Worm (Caenorhabditis elegans) whole organism, L3 larva: Measurements from ENCODE around the gene Y75B8A.13.

Experiments used
- R02D3.7 ChIP-seq: fragments of 150-350 bp; optimal IDR thresholded peaks from 2 replicates; lab custom pipeline; 2014; ENCODE audit warnings: missing biosample characterization, missing genetic modification characterization
- ceh-16 ChIP-seq: sonication (generic microtip); optimal IDR thresholded peaks from 2 replicates; lab custom pipeline; 2017; ENCODE audit warnings: missing biosample characterization, missing genetic modification characterization
- ceh-82 ChIP-seq: fragments of 150-350 bp; optimal IDR thresholded peaks from 2 replicates; lab custom pipeline; 2014; ENCODE audit warnings: missing biosample characterization, missing genetic modification characterization
- daf-12 ChIP-seq: fragments of 150-350 bp; optimal IDR thresholded peaks from 2 replicates; lab custom pipeline; 2014; ENCODE audit warnings: missing biosample characterization, missing genetic modification reagents, missing genetic modification characterization
- egl-5 ChIP-seq: fragments of 150-350 bp; optimal IDR thresholded peaks from 2 replicates; lab custom pipeline; 2017; ENCODE audit warnings: missing biosample characterization, missing genetic modification reagents, missing genetic modification characterization, inconsistent platforms
- elt-1 ChIP-seq: fragments of 150-350 bp; optimal IDR thresholded peaks from 2 replicates; lab custom pipeline; 2014; ENCODE audit warnings: missing biosample characterization, missing genetic modification characterization
- elt-3 ChIP-seq, 3 experiments: fragments of 150-350 bp in 1 of 3; sonication (generic microtip) in 2 of 3; optimal IDR thresholded peaks; 2 replicates in 2 of 3; 4 replicates in 1 of 3; lab custom pipeline; 2014 to 2017; ENCODE audit warnings: missing biosample characterization in 3 of 3, missing genetic modification characterization in 3 of 3
- eor-1 ChIP-seq, 2 experiments: fragments of 150-350 bp; optimal IDR thresholded peaks; 2 replicates each; lab custom pipeline; 2014 to 2018; ENCODE audit warnings: missing biosample characterization in 2 of 2, missing genetic modification characterization in 2 of 2
- fkh-10 ChIP-seq: sonication (generic microtip); optimal IDR thresholded peaks from 2 replicates; lab custom pipeline; 2017; ENCODE audit warnings: missing biosample characterization, missing genetic modification reagents, missing genetic modification characterization
- fkh-2 ChIP-seq: fragments of 150-350 bp; optimal IDR thresholded peaks from 2 replicates; lab custom pipeline; 2014; ENCODE audit warnings: missing biosample characterization, missing genetic modification reagents, missing genetic modification characterization
- fos-1 ChIP-seq: fragments of 150-350 bp; optimal IDR thresholded peaks from 2 replicates; lab custom pipeline; 2014; ENCODE audit warnings: missing biosample characterization, missing genetic modification characterization
- hmg-11 ChIP-seq: sonication (generic microtip); optimal IDR thresholded peaks from 2 replicates; lab custom pipeline; 2016; ENCODE audit warnings: missing genetic modification characterization, missing compliant biosample characterization
- lin-15B ChIP-seq: fragments of 150-350 bp; optimal IDR thresholded peaks from 2 replicates; lab custom pipeline; 2014; ENCODE audit warnings: missing biosample characterization, missing genetic modification characterization
- lin-39 ChIP-seq: fragments of 150-350 bp; optimal IDR thresholded peaks from 2 replicates; lab custom pipeline; 2018; ENCODE audit warnings: missing biosample characterization, missing genetic modification reagents, missing genetic modification characterization
- lsy-12 ChIP-seq: sonication (generic microtip); optimal IDR thresholded peaks from 2 replicates; lab custom pipeline; 2016; ENCODE audit warnings: mild to moderate bottlenecking, missing genetic modification characterization, missing compliant biosample characterization
- mml-1 ChIP-seq: fragments of 150-350 bp; sonication (generic microtip); optimal IDR thresholded peaks from 3 replicates; lab custom pipeline; 2014; ENCODE audit warnings: missing biosample characterization, missing genetic modification characterization
- nfya-1 ChIP-seq: sonication (generic microtip); optimal IDR thresholded peaks from 2 replicates; lab custom pipeline; 2017; ENCODE audit warnings: missing genetic modification characterization, mild to moderate bottlenecking, missing compliant biosample characterization, antibody characterized with exemption, moderate library complexity; ENCODE audit not compliant: insufficient read depth
- nhr-11 ChIP-seq: fragments of 150-350 bp; optimal IDR thresholded peaks from 2 replicates; lab custom pipeline; 2014; ENCODE audit warnings: missing biosample characterization, missing genetic modification characterization
- nhr-12 ChIP-seq: fragments of 150-350 bp; optimal IDR thresholded peaks from 2 replicates; lab custom pipeline; 2014; ENCODE audit warnings: missing biosample characterization, missing genetic modification characterization
- nhr-23 ChIP-seq: fragments of 150-350 bp; optimal IDR thresholded peaks from 2 replicates; lab custom pipeline; 2014; ENCODE audit warnings: missing biosample characterization, missing genetic modification reagents, missing genetic modification characterization
- nhr-25 ChIP-seq: sonication (generic microtip); optimal IDR thresholded peaks from 2 replicates; lab custom pipeline; 2017; ENCODE audit warnings: missing biosample characterization, missing genetic modification characterization
- nhr-28 ChIP-seq: fragments of 150-350 bp; optimal IDR thresholded peaks from 2 replicates; lab custom pipeline; 2014; ENCODE audit warnings: missing biosample characterization, missing genetic modification characterization
- nhr-43 ChIP-seq: sonication (generic microtip); optimal IDR thresholded peaks from 2 replicates; lab custom pipeline; 2016; ENCODE audit warnings: mild to moderate bottlenecking, missing genetic modification characterization, missing compliant biosample characterization; ENCODE audit not compliant: poor library complexity, severe bottlenecking
- nhr-76 ChIP-seq: fragments of 150-350 bp; sonication (generic microtip); optimal IDR thresholded peaks from 5 replicates; lab custom pipeline; 2014; ENCODE audit warnings: missing biosample characterization, missing genetic modification characterization
- nhr-77 ChIP-seq: fragments of 150-350 bp; optimal IDR thresholded peaks from 2 replicates; lab custom pipeline; 2014; ENCODE audit warnings: missing biosample characterization, missing genetic modification characterization
- pha-4 ChIP-seq: fragments of 150-350 bp; optimal IDR thresholded peaks from 2 replicates; lab custom pipeline; 2014; ENCODE audit warnings: missing biosample characterization, missing genetic modification reagents, missing genetic modification characterization
- tbx-2 ChIP-seq: sonication (generic microtip); optimal IDR thresholded peaks from 2 replicates; lab custom pipeline; 2016; ENCODE audit warnings: mild to moderate bottlenecking, missing genetic modification characterization, missing compliant biosample characterization
- unc-39 ChIP-seq: sonication (generic microtip); optimal IDR thresholded peaks from 4 replicates; lab custom pipeline; 2017; ENCODE audit warnings: missing biosample characterization, missing genetic modification characterization
- unc-62 ChIP-seq: fragments of 150-350 bp; sonication (generic microtip); optimal IDR thresholded peaks from 4 replicates; lab custom pipeline; 2014; ENCODE audit warnings: missing biosample characterization, missing genetic modification reagents, missing genetic modification characterization
- zag-1 ChIP-seq: fragments of 150-350 bp; optimal IDR thresholded peaks from 2 replicates; lab custom pipeline; 2014; ENCODE audit warnings: missing biosample characterization, missing genetic modification characterization
- ztf-11 ChIP-seq: fragments of 150-350 bp; optimal IDR thresholded peaks from 2 replicates; lab custom pipeline; 2014; ENCODE audit warnings: missing biosample characterization, missing genetic modification characterization
- ztf-4 ChIP-seq: fragments of 150-350 bp; optimal IDR thresholded peaks from 2 replicates; lab custom pipeline; 2014; ENCODE audit warnings: missing biosample characterization, missing genetic modification characterization

The Y75B8A.13 gene

ce11 chrIII:12218633-12219097, 3.2 kb upstream of the Y75B8A.13 start, which contains the start of the genes gex-4 and gphr-1:
gex-4 (minus strand) TSS chrIII:12218634.
gphr-1 (plus strand) TSS chrIII:12219047.
- TF ChIP-seq nhr-76 (tag; lab: Kevin White, UChicago) (no peak), nhr-23 (tag; lab: Kevin White, UChicago) (peak; percentile 20), lin-15B (tag; lab: Kevin White, UChicago) (peak; percentile 85), pha-4 (tag; lab: Kevin White, UChicago) (peak; percentile 77), nfya-1 (tag; lab: Kevin White, UChicago) (peak; percentile 63), egl-5 (tag; lab: Kevin White, UChicago) (peak; percentile 25)
- TF ChIP-seq, all 47 proteins: peak for 5

ce11 chrIII:12218078-12218477, 2.6 kb upstream of the Y75B8A.13 start:
- TF ChIP-seq nhr-25 (tag; lab: Kevin White, UChicago) (no peak), fkh-2 (no peak), nhr-23 (tag; lab: Kevin White, UChicago) (no peak), pha-4 (tag; lab: Kevin White, UChicago) (no peak), nhr-28 (tag; lab: Kevin White, UChicago) (no peak)

- TF ChIP-seq egl-5 (tag; lab: Kevin White, UChicago): no peak
- no peak for TF ChIP-seq daf-12 (tag; lab: Kevin White, UChicago)
- no peak for TF ChIP-seq R02D3.7 (tag; lab: Kevin White, UChicago)
- TF ChIP-seq fkh-10 (GFP tag; lab: Kevin White, UChicago): no peak
- no peak for TF ChIP-seq unc-39
- TF ChIP-seq tbx-2 (tag; lab: Kevin White, UChicago): no peak
- TF ChIP-seq fkh-2: no peak
- no peak for TF ChIP-seq unc-62 (GFP tag; lab: Kevin White, UChicago)
- no peak for TF ChIP-seq fos-1 (tag; lab: Kevin White, UChicago)
- no peak for TF ChIP-seq zag-1 (tag; lab: Kevin White, UChicago)
- TF ChIP-seq nhr-12 (tag; lab: Kevin White, UChicago): no peak
- no peak for TF ChIP-seq lsy-12 (tag; lab: Kevin White, UChicago)
Observed at ce11 chrIII:12207574-12207973, 7.9 kb downstream of the Y75B8A.13 start.

ce11 chrIII:12205271-12205670, 10.2 kb downstream of the Y75B8A.13 start:
- TF ChIP-seq ztf-4 (tag; lab: Kevin White, UChicago): no peak
- no peak for TF ChIP-seq fkh-2
- no peak for TF ChIP-seq nhr-28 (tag; lab: Kevin White, UChicago)
- TF ChIP-seq lsy-12 (tag; lab: Kevin White, UChicago): no peak
- no peak for TF ChIP-seq nhr-77 (tag; lab: Kevin White, UChicago)
- no peak for TF ChIP-seq ceh-82 (tag; lab: Kevin White, UChicago)
- TF ChIP-seq ztf-11 (tag; lab: Kevin White, UChicago): no peak
- TF ChIP-seq nhr-12 (tag; lab: Kevin White, UChicago): no peak
- no peak for TF ChIP-seq elt-3 (tag; optimal IDR thresholded peaks at IDR 0.05; lab: Kevin White, UChicago)
- TF ChIP-seq ceh-16: no peak
- no peak for TF ChIP-seq hmg-11
- TF ChIP-seq fkh-10 (GFP tag; lab: Kevin White, UChicago): no peak
- no peak for TF ChIP-seq eor-1 (tag; optimal IDR thresholded peaks at IDR 0.05; lab: Kevin White, UChicago)
- no peak for TF ChIP-seq nhr-23 (tag; lab: Kevin White, UChicago)
- TF ChIP-seq elt-1 (tag; lab: Kevin White, UChicago): no peak
- no peak for TF ChIP-seq nhr-25 (tag; lab: Kevin White, UChicago)
- TF ChIP-seq nfya-1 (tag; lab: Kevin White, UChicago): no peak

- TF ChIP-seq nhr-43 (tag; lab: Kevin White, UChicago): no peak
- TF ChIP-seq mml-1 (tag; lab: Kevin White, UChicago): no peak
- TF ChIP-seq nhr-11 (tag; lab: Kevin White, UChicago): no peak
- TF ChIP-seq nhr-23 (tag; lab: Kevin White, UChicago): no peak
- TF ChIP-seq lin-39: no peak
- no peak for TF ChIP-seq nfya-1 (tag; lab: Kevin White, UChicago)
Observed at ce11 chrIII:12202437-12202836, 13.1 kb downstream of the Y75B8A.13 start, which contains the start of gene osm-12. osm-12 (minus strand) TSS chrIII:12202537.
